Worm (Caenorhabditis elegans): ENCODE results near the gene sqd-1.

sqd-1 gene

DNA sequence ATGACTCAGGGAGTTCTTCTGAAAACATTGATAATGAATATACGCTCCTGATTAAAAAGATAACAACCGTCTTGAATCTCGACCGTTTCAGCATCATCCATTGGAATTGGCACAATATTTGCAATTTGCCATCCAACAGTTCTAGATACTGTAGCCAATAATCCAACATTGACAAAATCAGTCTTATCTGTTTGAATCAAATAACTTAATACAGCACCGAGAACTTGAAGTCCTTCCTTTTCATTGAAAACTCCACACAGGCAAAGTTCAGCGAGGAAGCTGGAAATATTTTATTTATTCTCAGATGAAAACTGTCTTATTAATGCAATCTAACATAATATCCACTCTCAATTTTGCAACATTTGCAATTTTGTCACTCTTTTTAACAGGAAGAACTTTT is 48.3 kb downstream of the sqd-1 start:
- TF ChIP-seq ceh-48 (tag; optimal IDR thresholded peaks at IDR 0.05) (no peak), ceh-9 (tag; optimal IDR thresholded peaks at IDR 0.05) (no peak), ttx-3 (tag; optimal IDR thresholded peaks at IDR 0.05) (no peak), zip-5 (tag; optimal IDR thresholded peaks at IDR 0.05) (no peak), gmeb-2 (tag; optimal IDR thresholded peaks at IDR 0.05) (no peak), nfya-1 (tag; optimal IDR thresholded peaks at IDR 0.05) (no peak), eyg-1 (tag; optimal IDR thresholded peaks at IDR 0.05) (no peak), ceh-2 (tag; optimal IDR thresholded peaks at IDR 0.05) (no peak), fkh-10 (GFP tag; optimal IDR thresholded peaks at IDR 0.05) (no peak), pax-1 (tag; optimal IDR thresholded peaks at IDR 0.05) (no peak), unc-86 (tag; optimal IDR thresholded peaks at IDR 0.05) (no peak)

DNA sequence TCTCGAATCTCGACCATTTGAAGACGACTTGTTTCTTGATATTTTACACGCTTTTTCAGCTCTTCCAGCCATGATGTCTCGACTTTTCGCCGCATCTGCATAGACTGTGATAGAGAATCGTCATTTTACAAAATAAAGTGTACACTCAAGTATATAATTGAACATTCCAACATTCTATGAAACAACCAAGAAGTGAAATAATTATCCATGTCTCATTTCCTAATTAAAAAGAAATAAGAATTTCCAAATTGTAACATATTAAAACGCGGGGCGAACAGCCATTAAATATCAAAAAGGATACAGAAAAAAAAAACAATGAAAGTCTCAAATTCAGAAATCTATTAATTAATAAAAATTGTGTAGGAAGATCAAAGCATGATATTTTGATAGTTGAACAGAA is 49.0 kb downstream of the sqd-1 start, which contains the start of gene smg-3:
Gene smg-3 (minus strand): TSS at position 101 of the 400 bp plus-strand sequence.
- no peak for TF ChIP-seq fkh-6 (tag; optimal IDR thresholded peaks at IDR 0.05)

DNA sequence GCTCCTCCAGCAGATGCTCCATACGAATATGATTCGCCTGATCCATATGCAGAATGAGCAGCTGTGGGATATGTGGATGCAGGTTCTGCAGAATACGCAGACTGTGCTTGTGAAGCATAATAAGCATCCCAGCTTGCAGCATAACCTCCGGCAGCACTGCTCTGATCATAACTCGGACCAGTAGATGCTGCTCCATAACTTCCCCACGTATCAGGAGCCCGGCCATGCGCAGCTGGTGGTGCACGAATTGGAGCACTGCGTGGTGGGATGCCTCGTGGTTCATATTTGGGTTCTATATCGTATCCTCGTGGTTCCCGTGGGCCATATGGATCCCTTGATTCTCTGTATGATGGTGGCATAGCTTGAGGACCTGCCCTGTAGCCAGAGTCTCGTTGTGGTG is 49.7 kb downstream of the sqd-1 start:
- TF ChIP-seq rnt-1 (tag; optimal IDR thresholded peaks at IDR 0.05): no peak
- no peak for TF ChIP-seq nfya-1 (tag; optimal IDR thresholded peaks at IDR 0.05)
- no peak for TF ChIP-seq ceh-2 (tag; optimal IDR thresholded peaks at IDR 0.05)
- no peak for TF ChIP-seq nhr-11 (tag; optimal IDR thresholded peaks at IDR 0.05)
- TF ChIP-seq pqm-1 (tag; optimal IDR thresholded peaks at IDR 0.05): no peak
- no peak for TF ChIP-seq pha-2 (tag; optimal IDR thresholded peaks at IDR 0.05)
